Fruit fly (Drosophila melanogaster) whole organism, embryonic: ENCODE results near the gene aru.

Experiments used
- Antp ChIP-seq: fragments of 200-800 bp; sonication (Bioruptor generic); optimal IDR thresholded peaks from 3 replicates; lab custom pipeline; 2016; ENCODE audit warnings: missing biosample characterization, missing genetic modification characterization
- B-H2 ChIP-seq: fragments of 200-800 bp; sonication (Bioruptor generic); optimal IDR thresholded peaks from 2 replicates; lab custom pipeline; 2018; ENCODE audit warnings: missing biosample characterization, mild to moderate bottlenecking, missing genetic modification characterization
- Bgb ChIP-seq: fragments of 200-800 bp; sonication (Bioruptor generic); IDR thresholded peaks from 2 replicates; pipeline ENCODE4 v1.3.6; 2022; ENCODE audit warnings: missing biosample characterization, missing genetic modification characterization; ENCODE audit not compliant: partially characterized antibody
- CG10267 ChIP-seq: fragments of 200-800 bp; sonication (Bioruptor generic); optimal IDR thresholded peaks from 2 replicates; lab custom pipeline; 2018; ENCODE audit warnings: missing biosample characterization, mild to moderate bottlenecking, missing genetic modification characterization, moderate library complexity
- CG11085 ChIP-seq: fragments of 200-800 bp; sonication (Bioruptor generic); IDR thresholded peaks from 2 replicates; pipeline ENCODE4 v1.3.6; 2022; ENCODE audit warnings: missing biosample characterization, missing genetic modification characterization
- CG11398 ChIP-seq: fragments of 200-800 bp; sonication (Bioruptor generic); optimal IDR thresholded peaks from 2 replicates; lab custom pipeline; 2016; ENCODE audit warnings: missing biosample characterization, missing genetic modification characterization
- CG11723 ChIP-seq: fragments of 200-800 bp; sonication (Bioruptor generic); optimal IDR thresholded peaks from 2 replicates; lab custom pipeline; 2017; ENCODE audit warnings: missing biosample characterization, mild to moderate bottlenecking, missing genetic modification characterization
- CG13287 ChIP-seq: fragments of 200-800 bp; sonication (Bioruptor generic); IDR thresholded peaks from 2 replicates; pipeline ENCODE4 v1.3.6; 2022; ENCODE audit warnings: missing biosample characterization, missing genetic modification characterization; ENCODE audit not compliant: partially characterized antibody
- CG13624 ChIP-seq: fragments of 200-800 bp; sonication (Bioruptor generic); optimal IDR thresholded peaks from 2 replicates; lab custom pipeline; 2016; ENCODE audit warnings: missing biosample characterization, missing genetic modification characterization
- CG14860 ChIP-seq: fragments of 200-800 bp; sonication (Bioruptor generic); IDR thresholded peaks from 3 replicates; pipeline ENCODE4 v1.3.6; 2022; ENCODE audit warnings: missing biosample characterization, missing genetic modification characterization; ENCODE audit not compliant: partially characterized antibody
- CG15011 ChIP-seq: fragments of 200-800 bp; sonication (Bioruptor generic); optimal IDR thresholded peaks from 3 replicates; lab custom pipeline; 2018; ENCODE audit warnings: missing biosample characterization, mild to moderate bottlenecking, missing genetic modification characterization
- CG1603 ChIP-seq: fragments of 200-800 bp; sonication (Bioruptor generic); optimal IDR thresholded peaks from 2 replicates; lab custom pipeline; 2019; ENCODE audit warnings: missing biosample characterization, mild to moderate bottlenecking, missing genetic modification characterization, moderate library complexity
- CG17359 ChIP-seq: fragments of 200-800 bp; sonication (Bioruptor generic); optimal IDR thresholded peaks from 3 replicates; lab custom pipeline; 2018; ENCODE audit warnings: missing biosample characterization, mild to moderate bottlenecking, missing genetic modification characterization, moderate library complexity
- CG17829 ChIP-seq: fragments of 200-800 bp; optimal IDR thresholded peaks from 2 replicates; lab custom pipeline; 2019; ENCODE audit warnings: missing biosample characterization, mild to moderate bottlenecking, missing genetic modification characterization, moderate library complexity
- CG2120 ChIP-seq: fragments of 200-800 bp; sonication (Bioruptor generic); optimal IDR thresholded peaks from 3 replicates; lab custom pipeline; 2016; ENCODE audit warnings: missing biosample characterization, missing genetic modification characterization
- CG34376 ChIP-seq: fragments of 200-800 bp; sonication (Bioruptor generic); optimal IDR thresholded peaks from 2 replicates; lab custom pipeline; 2018; ENCODE audit warnings: missing biosample characterization, mild to moderate bottlenecking, missing genetic modification characterization
- CG42726 ChIP-seq: fragments of 200-800 bp; sonication (Bioruptor generic); IDR thresholded peaks from 2 replicates; pipeline ENCODE4 v1.3.6; 2022; ENCODE audit warnings: missing biosample characterization, missing genetic modification characterization; ENCODE audit not compliant: partially characterized antibody
- CG4282 ChIP-seq: fragments of 200-800 bp; sonication (Bioruptor generic); optimal IDR thresholded peaks from 2 replicates; lab custom pipeline; 2016; ENCODE audit warnings: missing biosample characterization, missing genetic modification characterization
- CG4424 ChIP-seq: fragments of 200-800 bp; sonication (Bioruptor generic); optimal IDR thresholded peaks from 3 replicates; lab custom pipeline; 2016; ENCODE audit warnings: missing biosample characterization, missing genetic modification characterization
- CG4617 ChIP-seq: fragments of 200-800 bp; sonication (Bioruptor generic); optimal IDR thresholded peaks from 3 replicates; lab custom pipeline; 2016; ENCODE audit warnings: missing biosample characterization, missing genetic modification characterization, borderline replicate concordance
- CG4730 ChIP-seq: fragments of 200-800 bp; sonication (Bioruptor generic); IDR thresholded peaks from 2 replicates; pipeline ENCODE4 v1.3.6; 2022; ENCODE audit warnings: missing biosample characterization, missing genetic modification characterization
- D ChIP-seq, 2 experiments: fragments of 200-800 bp in 1 of 2; fragments of >200 bp in 1 of 2; sonication (Bioruptor generic) in 1 of 2; optimal IDR thresholded peaks; 2 replicates in 1 of 2; 3 replicates in 1 of 2; lab custom pipeline; 2017; ENCODE audit warnings: mild to moderate bottlenecking in 1 of 2, missing biosample characterization in 1 of 2, missing genetic modification characterization in 1 of 2, missing genetic modification reagents in 1 of 2
- Dek ChIP-seq: fragments of 200-800 bp; sonication (Bioruptor generic); optimal IDR thresholded peaks from 3 replicates; lab custom pipeline; 2019; ENCODE audit warnings: missing biosample characterization, mild to moderate bottlenecking, missing genetic modification characterization, moderate library complexity
- Dref ChIP-seq: fragments of 200-800 bp; sonication (Bioruptor generic); IDR thresholded peaks from 2 replicates; pipeline ENCODE4 v1.3.6; 2022; ENCODE audit warnings: missing biosample characterization, missing genetic modification characterization
- Ets97D ChIP-seq: fragments of 200-800 bp; sonication (Bioruptor generic); optimal IDR thresholded peaks from 3 replicates; lab custom pipeline; 2016; ENCODE audit warnings: missing biosample characterization, missing genetic modification characterization
- Fer3 ChIP-seq: fragments of 200-800 bp; sonication (Bioruptor generic); optimal IDR thresholded peaks from 2 replicates; lab custom pipeline; 2018; ENCODE audit warnings: missing biosample characterization, mild to moderate bottlenecking, missing genetic modification characterization, moderate library complexity
- HmgD ChIP-seq: fragments of 200-800 bp; sonication (Bioruptor generic); optimal IDR thresholded peaks from 3 replicates; lab custom pipeline; 2016; ENCODE audit warnings: missing biosample characterization, missing genetic modification characterization
- NfI ChIP-seq: fragments of 200-800 bp; sonication (Bioruptor generic); optimal IDR thresholded peaks from 3 replicates; lab custom pipeline; 2018; ENCODE audit warnings: missing biosample characterization, mild to moderate bottlenecking, missing genetic modification characterization, moderate library complexity
- Sox100B ChIP-seq: fragments of 200-800 bp; sonication (Bioruptor generic); optimal IDR thresholded peaks from 3 replicates; lab custom pipeline; 2018; ENCODE audit warnings: missing biosample characterization, mild to moderate bottlenecking, missing genetic modification characterization
- Stat92E ChIP-seq, 3 experiments: fragments of >200 bp in 2 of 3; fragments of 200-800 bp in 1 of 3; sonication (Bioruptor generic) in 1 of 3; optimal IDR thresholded peaks; 2 replicates each; lab custom pipeline; 2017 to 2019; ENCODE audit warnings: missing biosample characterization in 3 of 3, missing genetic modification characterization in 3 of 3, mild to moderate bottlenecking in 1 of 3, moderate library complexity in 1 of 3
- ac ChIP-seq: fragments of 200-800 bp; sonication (Bioruptor generic); optimal IDR thresholded peaks from 3 replicates; lab custom pipeline; 2017; ENCODE audit warnings: missing biosample characterization, mild to moderate bottlenecking, missing genetic modification characterization
- bcd ChIP-seq: fragments of 200-800 bp; sonication (Bioruptor generic); optimal IDR thresholded peaks from 2 replicates; lab custom pipeline; 2017; ENCODE audit warnings: missing biosample characterization, mild to moderate bottlenecking, missing genetic modification characterization
- caup ChIP-seq: fragments of 200-800 bp; sonication (Bioruptor generic); optimal IDR thresholded peaks from 3 replicates; lab custom pipeline; 2017; ENCODE audit warnings: missing biosample characterization, mild to moderate bottlenecking, missing genetic modification characterization, moderate library complexity; ENCODE audit not compliant: severe bottlenecking
- cg ChIP-seq: fragments of 200-800 bp; sonication (Bioruptor generic); optimal IDR thresholded peaks from 3 replicates; lab custom pipeline; 2019; ENCODE audit warnings: missing biosample characterization, mild to moderate bottlenecking, missing genetic modification characterization, moderate library complexity
- dpn ChIP-seq, 2 experiments: fragments of 200-800 bp; sonication (Bioruptor generic); optimal IDR thresholded peaks; 3 replicates each; lab custom pipeline; 2016; ENCODE audit warnings: missing biosample characterization in 2 of 2, missing genetic modification characterization in 2 of 2
- eve ChIP-seq, 2 experiments: fragments of >200 bp; optimal IDR thresholded peaks; 2 replicates each; lab custom pipeline; 2017; ENCODE audit warnings: missing biosample characterization in 2 of 2, missing genetic modification characterization in 2 of 2
- eyg ChIP-seq: fragments of 200-800 bp; sonication (Bioruptor generic); optimal IDR thresholded peaks from 3 replicates; lab custom pipeline; 2016; ENCODE audit warnings: missing biosample characterization, missing genetic modification characterization
- fd3F ChIP-seq: fragments of 200-800 bp; sonication (Bioruptor generic); optimal IDR thresholded peaks from 2 replicates; lab custom pipeline; 2018; ENCODE audit warnings: missing biosample characterization, mild to moderate bottlenecking, missing genetic modification characterization, moderate library complexity
- her ChIP-seq: fragments of 200-800 bp; sonication (Bioruptor generic); optimal IDR thresholded peaks from 2 replicates; lab custom pipeline; 2016; ENCODE audit warnings: missing biosample characterization, missing genetic modification characterization
- klu ChIP-seq: fragments of 200-800 bp; sonication (Bioruptor generic); IDR thresholded peaks from 2 replicates; pipeline ENCODE4 v1.3.6; 2022; ENCODE audit warnings: missing biosample characterization, missing genetic modification characterization
- pb ChIP-seq: fragments of 200-800 bp; sonication (Bioruptor generic); optimal IDR thresholded peaks from 3 replicates; lab custom pipeline; 2016; ENCODE audit warnings: missing biosample characterization, missing genetic modification characterization
- pita ChIP-seq: fragments of 200-800 bp; sonication (Bioruptor generic); optimal IDR thresholded peaks from 2 replicates; lab custom pipeline; 2017; ENCODE audit warnings: missing biosample characterization, mild to moderate bottlenecking, missing genetic modification characterization
- ro ChIP-seq: fragments of 200-800 bp; sonication (Bioruptor generic); IDR thresholded peaks from 2 replicates; pipeline ENCODE4 v1.3.6; 2022; ENCODE audit warnings: missing biosample characterization, missing genetic modification characterization
- sens ChIP-seq: fragments of 200-800 bp; sonication (Bioruptor generic); peaks from one replicate; lab custom pipeline; 2016; ENCODE audit warnings: missing biosample characterization, missing genetic modification characterization
- tx ChIP-seq: fragments of 200-800 bp; sonication (Bioruptor generic); optimal IDR thresholded peaks from 2 replicates; lab custom pipeline; 2016; ENCODE audit warnings: missing biosample characterization, missing genetic modification characterization
- vvl ChIP-seq: fragments of 200-800 bp; sonication (Bioruptor generic); IDR thresholded peaks from 2 replicates; pipeline ENCODE4 v1.3.6; 2022; ENCODE audit warnings: missing biosample characterization, missing genetic modification characterization

The aru gene

dm6 chr2L:821242-821985, 46.7 kb downstream of the aru start, which contains the start of gene CG3662 (continued):
- TF ChIP-seq caup (GFP tag; lab: Kevin White, UChicago) (peak; percentile 18), CG4617 (GFP tag; lab: Kevin White, UChicago) (peak; percentile 87), Sox100B (GFP tag; lab: Kevin White, UChicago) (no peak), CG34376 (GFP tag; lab: Kevin White, UChicago) (peak; percentile 46), her (GFP tag; lab: Kevin White, UChicago) (peak; percentile 60), CG17359 (no peak), ro (GFP tag; lab: Robert Waterston, UW) (no peak), CG11398 (GFP tag; lab: Kevin White, UChicago) (no peak), CG4730 (GFP tag; lab: Robert Waterston, UW) (no peak), CG13624 (GFP tag; lab: Kevin White, UChicago) (peak; percentile 97), pb (GFP tag; lab: Kevin White, UChicago) (no peak), tx (no peak), CG13287 (GFP tag; lab: Robert Waterston, UW) (peak; percentile 46), eve (GFP tag; optimal IDR thresholded peaks at IDR 0.05; lab: Kevin White, UChicago) (no peak), Dref (GFP tag; lab: Robert Waterston, UW) (peak; percentile 54), CG2120 (GFP tag; lab: Kevin White, UChicago) (peak; percentile 31), Ets97D (peak; percentile 71), CG17829 (tag; lab: Kevin White, UChicago) (peak; percentile 7), bcd (peak; percentile 16), pita (GFP tag; lab: Kevin White, UChicago) (peak; percentile 73), B-H2 (GFP tag; lab: Kevin White, UChicago) (peak; percentile 22), dpn (GFP tag; optimal IDR thresholded peaks at IDR 0.05; lab: Kevin White, UChicago) (peak in 1 of 2 experiments; percentile 6), sens (GFP tag; lab: Kevin White, UChicago) (peak; percentile 62), NfI (GFP tag; lab: Kevin White, UChicago) (peak; percentile 8), vvl (GFP tag; lab: Robert Waterston, UW) (0 out of 2 replicates have a peak, but pooled peaks have one; percentile 24), CG42726 (GFP tag; lab: Robert Waterston, UW) (peak; percentile 49; the same call in 1 of the 2 replicates), Dek (tag; lab: Kevin White, UChicago) (peak; percentile 34), CG15011 (GFP tag; lab: Kevin White, UChicago) (no peak)

dm6 chr2L:819315-820032, 48.7 kb downstream of the aru start, which contains the start of the genes PGAP2 and Clp:
Gene PGAP2 (minus strand): TSS chr2L:819508.
Gene Clp (plus strand): TSS chr2L:819964.
- TF ChIP-seq CG11085 (GFP tag; lab: Robert Waterston, UW) (peak; percentile 75), CG11723 (peak; percentile 26), fd3F (GFP tag; lab: Kevin White, UChicago) (peak; percentile 68), eyg (no peak), Stat92E (GFP tag; optimal IDR thresholded peaks at IDR 0.05; lab: Kevin White, UChicago) (no peak), CG14860 (GFP tag; lab: Robert Waterston, UW) (peak; percentile 65; the same call in 2 of the 3 replicates), Bgb (GFP tag; lab: Robert Waterston, UW) (no peak), ac (GFP tag; lab: Kevin White, UChicago) (no peak), cg (no peak), CG4424 (GFP tag; lab: Kevin White, UChicago) (peak; percentile 79), CG1603 (tag; lab: Kevin White, UChicago) (peak; percentile 48), CG10267 (peak; percentile 70), CG4282 (GFP tag; lab: Kevin White, UChicago) (no peak), klu (GFP tag; lab: Robert Waterston, UW) (peak; percentile 76), D (optimal IDR thresholded peaks at IDR 0.05; lab: Kevin White, UChicago) (no peak), D (GFP tag; optimal IDR thresholded peaks at IDR 0.05; lab: Kevin White, UChicago) (peak; percentile 41), HmgD (GFP tag; lab: Kevin White, UChicago) (no peak), Antp (GFP tag; lab: Kevin White, UChicago) (peak; percentile 31), Fer3 (peak; percentile 78), B-H2 (GFP tag; lab: Kevin White, UChicago) (peak; percentile 23)
